Worm (Caenorhabditis elegans) whole organism, L1 larva: ENCODE data around the gene mdt-8.
A peak's percentile ranks its signal among the peaks of the same experiment; 100 is the strongest.

ENCODE experiments used
- C16A3.4 ChIP-seq: fragments of 150-350 bp; optimal IDR thresholded peaks from 2 replicates; lab custom pipeline; 2014; ENCODE audit warnings: missing biosample characterization, missing genetic modification characterization
- F16B12.6 ChIP-seq: fragments of 150-350 bp; optimal IDR thresholded peaks from 2 replicates; lab custom pipeline; 2014; ENCODE audit warnings: missing biosample characterization, missing genetic modification characterization
- aly-2 ChIP-seq: fragments of 150-350 bp; optimal IDR thresholded peaks from 2 replicates; lab custom pipeline; 2014; ENCODE audit warnings: missing biosample characterization, missing genetic modification characterization
- blmp-1 ChIP-seq: fragments of 150-350 bp; optimal IDR thresholded peaks from 2 replicates; lab custom pipeline; 2014; ENCODE audit warnings: missing biosample characterization, missing genetic modification characterization
- ceh-8 ChIP-seq: fragments of 200-800 bp; sonication (Bioruptor generic); optimal IDR thresholded peaks from 2 replicates; lab custom pipeline; 2018; ENCODE audit warnings: mild to moderate bottlenecking, missing genetic modification characterization, moderate library complexity, missing compliant biosample characterization
- ceh-82 ChIP-seq, 3 experiments: fragments of 150-350 bp in 1 of 3; sonication (generic microtip) in 2 of 3; optimal IDR thresholded peaks; 2 replicates each; lab custom pipeline; 2014 to 2017; ENCODE audit warnings: missing biosample characterization in 3 of 3, missing genetic modification characterization in 3 of 3
- ces-1 ChIP-seq: fragments of 150-350 bp; optimal IDR thresholded peaks from 2 replicates; lab custom pipeline; 2014; ENCODE audit warnings: missing biosample characterization, missing genetic modification reagents, missing genetic modification characterization
- dpl-1 ChIP-seq, 3 experiments: fragments of 150-350 bp in 2 of 3; sonication (generic microtip) in 1 of 3; optimal IDR thresholded peaks; 2 replicates each; lab custom pipeline; 2014 to 2017; ENCODE audit warnings: missing biosample characterization in 3 of 3, missing genetic modification characterization in 3 of 3, missing genetic modification reagents in 3 of 3
- dsc-1 ChIP-seq: sonication (generic microtip); optimal IDR thresholded peaks from 2 replicates; lab custom pipeline; 2016; ENCODE audit warnings: mild to moderate bottlenecking, missing genetic modification characterization, missing compliant biosample characterization
- efl-1 ChIP-seq, 4 experiments: fragments of 150-350 bp; optimal IDR thresholded peaks in 3 of 4; peaks in 1 of 4; 1 replicate in 1 of 4; 2 replicates in 3 of 4; lab custom pipeline; 2014; ENCODE audit warnings: missing biosample characterization in 2 of 4, missing genetic modification characterization in 2 of 4, missing genetic modification reagents in 2 of 4
- efl-3 ChIP-seq: fragments of 200-800 bp; sonication (Bioruptor generic); optimal IDR thresholded peaks from 2 replicates; lab custom pipeline; 2018; ENCODE audit warnings: mild to moderate bottlenecking, missing genetic modification characterization, missing compliant biosample characterization
- elt-3 ChIP-seq, 6 experiments: fragments of 150-350 bp in 1 of 6; sonication (generic microtip); optimal IDR thresholded peaks; 2 replicates each; lab custom pipeline; 2017 to 2018; ENCODE audit warnings: missing biosample characterization in 6 of 6, missing genetic modification characterization in 6 of 6, inconsistent platforms in 1 of 6
- fkh-10 ChIP-seq: sonication (generic microtip); optimal IDR thresholded peaks from 2 replicates; lab custom pipeline; 2017; ENCODE audit warnings: missing biosample characterization, missing genetic modification reagents, missing genetic modification characterization
- grh-1 ChIP-seq: fragments of 200-800 bp; sonication (Bioruptor generic); IDR thresholded peaks from 2 replicates; pipeline ENCODE4 v1.3.6; 2022; ENCODE audit warnings: missing genetic modification reagents, missing genetic modification characterization, missing compliant biosample characterization
- lin-14 ChIP-seq: fragments of 200-800 bp; sonication (Bioruptor generic); optimal IDR thresholded peaks from 2 replicates; lab custom pipeline; 2018; ENCODE audit warnings: mild to moderate bottlenecking, missing genetic modification characterization, moderate library complexity, missing compliant biosample characterization
- lin-35 ChIP-seq, 2 experiments: fragments of 150-350 bp; optimal IDR thresholded peaks; 2 replicates each; lab custom pipeline; 2014; ENCODE audit warnings: missing biosample characterization in 2 of 2, missing genetic modification characterization in 2 of 2, missing genetic modification reagents in 2 of 2
- lin-39 ChIP-seq: fragments of 150-350 bp; optimal IDR thresholded peaks from 2 replicates; lab custom pipeline; 2014; ENCODE audit warnings: missing biosample characterization, missing genetic modification reagents, missing genetic modification characterization
- lir-3 ChIP-seq: sonication (generic microtip); optimal IDR thresholded peaks from 2 replicates; lab custom pipeline; 2016; ENCODE audit warnings: mild to moderate bottlenecking, missing genetic modification characterization, moderate library complexity, missing compliant biosample characterization; ENCODE audit not compliant: poor library complexity
- lsy-2 ChIP-seq, 2 experiments: fragments of 150-350 bp; optimal IDR thresholded peaks; 2 replicates each; lab custom pipeline; 2014; ENCODE audit warnings: missing biosample characterization in 2 of 2, missing genetic modification characterization in 2 of 2
- mdl-1 ChIP-seq, 2 experiments: fragments of 150-350 bp; optimal IDR thresholded peaks; 2 replicates each; lab custom pipeline; 2014 to 2017; ENCODE audit warnings: missing biosample characterization in 2 of 2, missing genetic modification characterization in 2 of 2, inconsistent platforms in 1 of 2
- mep-1 ChIP-seq: fragments of 150-350 bp; optimal IDR thresholded peaks from 2 replicates; lab custom pipeline; 2014; ENCODE audit warnings: missing biosample characterization, missing genetic modification characterization
- nhr-12 ChIP-seq: sonication (generic microtip); optimal IDR thresholded peaks from 2 replicates; lab custom pipeline; 2017; ENCODE audit warnings: missing biosample characterization, missing genetic modification characterization
- nhr-19 ChIP-seq: fragments of 200-800 bp; sonication (Bioruptor generic); conservative IDR thresholded peaks from 2 replicates; pipeline ENCODE4 v1.3.6; 2022; ENCODE audit warnings: missing genetic modification characterization, missing compliant biosample characterization
- nhr-237 ChIP-seq: fragments of 150-350 bp; optimal IDR thresholded peaks from 2 replicates; lab custom pipeline; 2014; ENCODE audit warnings: missing biosample characterization, missing genetic modification characterization
- nhr-47 ChIP-seq: sonication (generic microtip); optimal IDR thresholded peaks from 2 replicates; lab custom pipeline; 2016; ENCODE audit warnings: mild to moderate bottlenecking, missing genetic modification characterization, moderate library complexity, missing compliant biosample characterization
- nhr-71 ChIP-seq: sonication (generic microtip); optimal IDR thresholded peaks from 2 replicates; lab custom pipeline; 2016; ENCODE audit warnings: mild to moderate bottlenecking, missing genetic modification characterization, moderate library complexity, missing compliant biosample characterization
- rnt-1 ChIP-seq: sonication (generic microtip); optimal IDR thresholded peaks from 2 replicates; lab custom pipeline; 2016; ENCODE audit warnings: mild to moderate bottlenecking, missing genetic modification characterization, moderate library complexity, missing compliant biosample characterization
- skn-1 ChIP-seq: fragments of 150-350 bp; optimal IDR thresholded peaks from 2 replicates; lab custom pipeline; 2014; ENCODE audit warnings: missing biosample characterization, missing genetic modification characterization
- snu-23 ChIP-seq: sonication (generic microtip); optimal IDR thresholded peaks from 2 replicates; lab custom pipeline; 2016; ENCODE audit warnings: missing genetic modification characterization, missing compliant biosample characterization
- sup-37 ChIP-seq: fragments of 200-800 bp; sonication (Bioruptor generic); optimal IDR thresholded peaks from 2 replicates; lab custom pipeline; 2018; ENCODE audit warnings: mild to moderate bottlenecking, missing genetic modification characterization, missing compliant biosample characterization
- zip-4 ChIP-seq: fragments of 200-800 bp; sonication (Bioruptor generic); optimal IDR thresholded peaks from 2 replicates; lab custom pipeline; 2018; ENCODE audit warnings: mild to moderate bottlenecking, missing genetic modification characterization, moderate library complexity, missing compliant biosample characterization
- ztf-4 ChIP-seq: fragments of 150-350 bp; optimal IDR thresholded peaks from 2 replicates; lab custom pipeline; 2014; ENCODE audit warnings: missing biosample characterization, missing genetic modification characterization

Gene mdt-8

ce11 chrII:11497365-11497764, 36.3 kb downstream of the mdt-8 start, which contains the start of gene B0334.5:
Gene B0334.5 (plus strand): TSS chrII:11497665.
- TF ChIP-seq grh-1 (GFP tag; lab: Robert Waterston, UW) (no peak), efl-3 (GFP tag; lab: Kevin White, UChicago) (no peak), lin-14 (GFP tag; lab: Kevin White, UChicago) (no peak), ces-1 (no peak), nhr-12 (tag; lab: Kevin White, UChicago) (no peak)

ce11 chrII:11496767-11497166, 36.8 kb downstream of the mdt-8 start, which contains the start of gene emc-5:
Gene emc-5 (plus strand): TSS chrII:11496780.
- TF ChIP-seq lin-39 (tag; lab: Kevin White, UChicago) (peak; percentile 73), efl-1 (optimal IDR thresholded peaks at IDR 0.05; lab: Kevin White, UChicago) (peak; percentile 3 to 15), efl-1 (GFP tag; optimal IDR thresholded peaks at IDR 0.05 in 1 of 2; lab: Kevin White, UChicago) (no peak), lir-3 (peak; percentile 14), lin-14 (GFP tag; lab: Kevin White, UChicago) (peak; percentile 45), mdl-1 (tag; optimal IDR thresholded peaks at IDR 0.05; lab: Kevin White, UChicago) (no peak), ceh-8 (no peak), nhr-19 (GFP tag; lab: Robert Waterston, UW) (peak; percentile 31), rnt-1 (tag; lab: Kevin White, UChicago) (peak; percentile 75), ztf-4 (tag; lab: Kevin White, UChicago) (no peak), nhr-71 (tag; lab: Kevin White, UChicago) (peak; percentile 47), lsy-2 (tag; optimal IDR thresholded peaks at IDR 0.05; lab: Kevin White, UChicago) (peak in 1 of 2 experiments; percentile 42)
- TF ChIP-seq, all 84 proteins: peak for 8

ce11 chrII:11495806-11496205, 37.8 kb downstream of the mdt-8 start:
- no peak for TF ChIP-seq elt-3 (tag; optimal IDR thresholded peaks at IDR 0.05; lab: Kevin White, UChicago)
- no peak for TF ChIP-seq fkh-10 (GFP tag; lab: Kevin White, UChicago)
- no peak for TF ChIP-seq efl-1 (optimal IDR thresholded peaks at IDR 0.05; lab: Kevin White, UChicago)
- TF ChIP-seq efl-1 (GFP tag; optimal IDR thresholded peaks at IDR 0.05 in 1 of 2; lab: Kevin White, UChicago) = peak in 1 of 2 experiments; percentile 93
- TF ChIP-seq dsc-1 (tag; lab: Kevin White, UChicago) = no peak
- TF ChIP-seq, all 84 proteins: peak for 1

DNA sequence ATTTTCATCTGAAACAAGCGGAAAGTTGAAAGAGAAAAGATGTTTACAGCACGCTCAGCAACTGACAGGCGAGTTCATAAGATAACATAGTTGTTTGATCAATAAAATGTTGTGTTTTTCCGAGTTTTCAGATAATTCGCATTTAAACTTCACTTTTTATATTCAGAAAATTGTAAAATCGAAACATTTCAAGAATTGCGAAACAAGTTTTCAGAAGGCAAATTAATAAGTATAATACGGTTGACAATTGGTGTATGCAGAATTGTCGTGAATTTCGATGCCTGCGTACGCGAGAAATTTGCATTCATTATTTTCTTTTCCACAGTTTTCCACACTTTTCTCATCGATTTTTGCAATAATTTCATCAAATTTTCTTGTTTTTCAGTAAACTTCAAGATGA, 38.3 kb downstream of the mdt-8 start, which contains the start of the genes ooc-3 and B0334.4:
TSS of gene ooc-3 (minus strand) at position 15 of the 400 bp plus-strand sequence.
TSS of gene B0334.4 (plus strand) at position 386 of the 400 bp plus-strand sequence.
- TF ChIP-seq nhr-47 (tag; lab: Kevin White, UChicago) (peak; percentile 32), dpl-1 (GFP tag; optimal IDR thresholded peaks at IDR 0.05; lab: Kevin White, UChicago) (peak; percentile 14 to 67 (median 34)), C16A3.4 (peak; percentile 16), aly-2 (tag; lab: Kevin White, UChicago) (peak; percentile 16), mep-1 (tag; lab: Kevin White, UChicago) (peak; percentile 29), lsy-2 (tag; optimal IDR thresholded peaks at IDR 0.05; lab: Kevin White, UChicago) (peak; percentile 80 to 97), efl-1 (optimal IDR thresholded peaks at IDR 0.05; lab: Kevin White, UChicago) (peak; percentile 38 to 58), efl-1 (GFP tag; optimal IDR thresholded peaks at IDR 0.05 in 1 of 2; lab: Kevin White, UChicago) (peak; percentile 56 to 85), zip-4 (GFP tag; lab: Kevin White, UChicago) (peak; percentile 32), lin-14 (GFP tag; lab: Kevin White, UChicago) (peak; percentile 22), blmp-1 (tag; lab: Kevin White, UChicago) (peak; percentile 6), F16B12.6 (tag; lab: Kevin White, UChicago) (peak; percentile 81), skn-1 (peak; percentile 47), mdl-1 (tag; optimal IDR thresholded peaks at IDR 0.05; lab: Kevin White, UChicago) (no peak), nhr-71 (tag; lab: Kevin White, UChicago) (peak; percentile 27), lin-35 (GFP tag; optimal IDR thresholded peaks at IDR 0.05; lab: Kevin White, UChicago) (peak; percentile 44 to 60), nhr-237 (tag; lab: Kevin White, UChicago) (no peak), sup-37 (GFP tag; lab: Kevin White, UChicago) (no peak), ceh-82 (tag; optimal IDR thresholded peaks at IDR 0.05; lab: Kevin White, UChicago) (peak in 2 of 3 experiments; percentile 18 to 48), lir-3 (no peak), snu-23 (peak; percentile 45)
